Fruit fly (Drosophila melanogaster) whole organism, adult: ENCODE measurements around the gene CG2006.

ENCODE experiments used
- CG14711 ChIP-seq: fragments of 200-800 bp; sonication (Bioruptor generic); optimal IDR thresholded peaks from 2 replicates; lab custom pipeline; 2018; ENCODE audit warnings: missing biosample characterization, mild to moderate bottlenecking, missing genetic modification characterization, moderate library complexity
- CG1620 ChIP-seq: fragments of 200-800 bp; sonication (Bioruptor generic); optimal IDR thresholded peaks from 2 replicates; lab custom pipeline; 2016; ENCODE audit warnings: missing biosample characterization, missing genetic modification characterization
- CG33017 ChIP-seq: fragments of 200-800 bp; sonication (Bioruptor generic); optimal IDR thresholded peaks from 2 replicates; lab custom pipeline; 2018; ENCODE audit warnings: missing biosample characterization, mild to moderate bottlenecking, missing genetic modification characterization, moderate library complexity
- CG7045 ChIP-seq: fragments of 200-800 bp; sonication (Bioruptor generic); optimal IDR thresholded peaks from 2 replicates; lab custom pipeline; 2017; ENCODE audit warnings: missing biosample characterization, mild to moderate bottlenecking, missing genetic modification characterization
- CG7101 ChIP-seq: fragments of 200-800 bp; sonication (Bioruptor generic); optimal IDR thresholded peaks from 2 replicates; lab custom pipeline; 2018; ENCODE audit warnings: missing biosample characterization, mild to moderate bottlenecking, missing genetic modification characterization, moderate library complexity
- Crg-1 ChIP-seq: fragments of 200-800 bp; sonication (Bioruptor generic); optimal IDR thresholded peaks from 2 replicates; lab custom pipeline; 2016; ENCODE audit warnings: missing biosample characterization, missing genetic modification characterization
- Mnt ChIP-seq: fragments of 200-800 bp; sonication (Bioruptor generic); optimal IDR thresholded peaks from 2 replicates; lab custom pipeline; 2016; ENCODE audit warnings: missing biosample characterization, mild to moderate bottlenecking, missing genetic modification characterization
- bab1 ChIP-seq: fragments of 200-800 bp; sonication (Bioruptor generic); optimal IDR thresholded peaks from 3 replicates; lab custom pipeline; 2019; ENCODE audit warnings: missing biosample characterization, mild to moderate bottlenecking, missing genetic modification characterization, moderate library complexity
- cic ChIP-seq: fragments of 200-800 bp; sonication (Bioruptor generic); optimal IDR thresholded peaks from 2 replicates; lab custom pipeline; 2017; ENCODE audit warnings: missing biosample characterization, mild to moderate bottlenecking, missing genetic modification characterization, moderate library complexity
- cnc ChIP-seq, 2 experiments: fragments of >200 bp; optimal IDR thresholded peaks; 2 replicates each; lab custom pipeline; 2017
- pad ChIP-seq: fragments of 200-800 bp; sonication (Bioruptor generic); optimal IDR thresholded peaks from 3 replicates; lab custom pipeline; 2017; ENCODE audit warnings: missing biosample characterization, missing genetic modification characterization, mild to moderate bottlenecking, moderate library complexity, missing genetic modification reagents
- tj ChIP-seq: fragments of 200-800 bp; sonication (Bioruptor generic); optimal IDR thresholded peaks from 3 replicates; lab custom pipeline; 2017; ENCODE audit warnings: missing biosample characterization, mild to moderate bottlenecking, missing genetic modification characterization, moderate library complexity

- TF ChIP-seq CG33017 (no peak), CG7101 (tag; lab: Kevin White, UChicago) (no peak), Mnt (GFP tag; lab: Kevin White, UChicago) (no peak), CG7045 (GFP tag; lab: Kevin White, UChicago) (no peak), CG14711 (tag; lab: Kevin White, UChicago) (no peak), pad (GFP tag; lab: Kevin White, UChicago) (no peak), Crg-1 (GFP tag; lab: Kevin White, UChicago) (no peak), cic (GFP tag; lab: Kevin White, UChicago) (no peak), cnc (optimal IDR thresholded peaks at IDR 0.05; lab: Kevin White, UChicago) (no peak), CG1620 (GFP tag; lab: Kevin White, UChicago) (no peak), bab1 (no peak), tj (GFP tag; lab: Kevin White, UChicago) (no peak)
These were observed 26.1 kb downstream of the CG2006 start, which contains the start of gene ND-20L for dm6 chr3R:29515417-29515816.
